Worm (Caenorhabditis elegans): ENCODE measurements around the gene T15B7.15.

T15B7.15 gene

ce11 chrV:6838599-6838998 is at the start of gene T15B7.15:
TSS of gene T15B7.15 (minus strand) at chrV:6838665.
- no peak for TF ChIP-seq flt-1 (GFP tag; IDR thresholded peaks at IDR 0.05)
- no peak for TF ChIP-seq ref-1 (GFP tag; conservative IDR thresholded peaks at IDR 0.05)
- TF ChIP-seq tab-1 (GFP tag; IDR thresholded peaks at IDR 0.05) = no peak
- TF ChIP-seq ztf-29 (GFP tag; IDR thresholded peaks at IDR 0.05) = no peak
- TF ChIP-seq ztf-23 (GFP tag; IDR thresholded peaks at IDR 0.05) = no peak

DNA sequence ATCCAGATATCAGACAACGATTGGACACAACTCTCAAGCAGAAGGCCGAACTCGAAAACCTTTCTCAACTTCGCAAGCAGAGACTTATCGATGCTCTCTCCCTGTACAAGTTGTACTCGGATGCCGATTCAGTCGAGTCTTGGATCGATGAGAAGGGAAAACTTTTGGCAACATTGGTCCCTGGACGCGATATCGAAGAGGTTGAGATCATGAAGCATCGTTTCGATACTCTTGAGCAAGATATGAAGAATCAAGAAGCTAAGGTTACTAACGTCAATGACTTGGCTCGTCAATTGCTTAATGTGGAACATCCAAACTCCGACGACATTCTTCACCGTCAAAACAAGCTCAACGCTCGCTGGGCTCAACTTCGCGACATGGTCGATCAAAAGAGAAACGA is 46.6 kb upstream of the T15B7.15 start:
- TF ChIP-seq tab-1 (GFP tag; IDR thresholded peaks at IDR 0.05) = no peak
- no peak for TF ChIP-seq ref-1 (GFP tag; conservative IDR thresholded peaks at IDR 0.05)
- TF ChIP-seq ztf-23 (GFP tag; IDR thresholded peaks at IDR 0.05) = no peak
- no peak for TF ChIP-seq ztf-29 (GFP tag; IDR thresholded peaks at IDR 0.05)

DNA sequence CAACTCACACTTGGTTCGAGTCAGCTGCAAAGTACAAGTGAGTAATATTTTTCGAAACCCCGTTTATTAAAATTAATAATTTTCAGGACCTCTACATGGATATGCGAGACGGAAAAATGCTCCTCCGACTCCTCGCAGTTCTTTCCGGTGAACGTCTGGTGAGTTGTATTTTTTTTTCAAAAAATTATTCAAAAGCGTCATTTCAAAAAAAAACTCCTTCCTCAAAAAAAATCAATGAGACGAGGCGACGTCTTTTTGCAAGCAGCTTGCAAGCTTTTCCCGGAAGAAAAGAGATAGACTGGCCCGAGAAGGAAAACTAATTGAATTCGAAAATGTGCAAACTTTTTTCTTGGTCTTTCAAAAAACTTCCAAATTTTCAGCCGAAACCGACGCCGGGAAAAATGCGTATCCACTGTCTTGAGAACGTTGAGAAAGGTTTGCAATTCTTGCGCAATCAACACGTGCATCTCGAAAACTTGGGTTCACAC is 44.0 kb upstream of the T15B7.15 start:
- TF ChIP-seq med-1 (GFP tag; optimal IDR thresholded peaks at IDR 0.05; ENCODE audit: insufficient read depth) (no peak), klf-2 (GFP tag; conservative IDR thresholded peaks at IDR 0.05) (no peak), ztf-23 (GFP tag; IDR thresholded peaks at IDR 0.05) (no peak), ztf-29 (GFP tag; IDR thresholded peaks at IDR 0.05) (no peak), tab-1 (GFP tag; IDR thresholded peaks at IDR 0.05) (no peak), cog-1 (tag; optimal IDR thresholded peaks at IDR 0.05) (no peak), flt-1 (GFP tag; IDR thresholded peaks at IDR 0.05) (no peak), T22C8.4 (GFP tag; IDR thresholded peaks at IDR 0.05) (no peak), ref-1 (GFP tag; conservative IDR thresholded peaks at IDR 0.05) (no peak)

- no peak for TF ChIP-seq tab-1 (GFP tag; IDR thresholded peaks at IDR 0.05)
- TF ChIP-seq klf-2 (GFP tag; conservative IDR thresholded peaks at IDR 0.05) = no peak
- no peak for TF ChIP-seq T22C8.4 (GFP tag; IDR thresholded peaks at IDR 0.05)
- TF ChIP-seq ref-1 (GFP tag; conservative IDR thresholded peaks at IDR 0.05) = no peak
- TF ChIP-seq cog-1 (tag; optimal IDR thresholded peaks at IDR 0.05) = no peak
- TF ChIP-seq med-1 (GFP tag; optimal IDR thresholded peaks at IDR 0.05; ENCODE audit: insufficient read depth) = no peak
- TF ChIP-seq ztf-23 (GFP tag; IDR thresholded peaks at IDR 0.05) = no peak
- no peak for TF ChIP-seq flt-1 (GFP tag; IDR thresholded peaks at IDR 0.05)
- no peak for TF ChIP-seq ztf-29 (GFP tag; IDR thresholded peaks at IDR 0.05)
Measured at ce11 chrV:6881735-6882134, 43.3 kb upstream of the T15B7.15 start.

DNA sequence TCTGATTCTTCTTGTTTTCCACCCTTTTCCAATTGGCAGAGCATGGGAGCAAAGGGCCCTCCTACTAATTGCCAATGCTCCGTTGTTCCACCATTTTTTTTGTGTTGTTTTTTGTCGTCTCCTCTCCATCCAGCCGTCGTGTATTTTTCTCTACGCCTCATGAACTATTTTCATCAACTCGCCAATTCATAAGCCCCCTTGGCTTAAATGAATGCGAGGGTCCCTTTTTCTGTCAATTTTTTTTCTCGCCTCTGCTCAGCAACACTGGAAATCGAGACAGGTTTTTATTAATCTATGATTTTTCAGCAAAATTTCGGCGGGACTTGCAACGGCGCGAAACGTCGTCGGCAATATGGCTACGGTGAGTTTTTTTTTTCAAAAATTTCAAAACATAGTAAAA is 42.6 kb upstream of the T15B7.15 start, which contains the start of gene unc-70:
Gene unc-70 (plus strand): TSS at position 301 of the 400 bp plus-strand sequence.
- TF ChIP-seq ztf-29 (GFP tag; IDR thresholded peaks at IDR 0.05) (no peak), klf-2 (GFP tag; conservative IDR thresholded peaks at IDR 0.05) (no peak), med-1 (GFP tag; optimal IDR thresholded peaks at IDR 0.05; ENCODE audit: insufficient read depth) (no peak), ztf-23 (GFP tag; IDR thresholded peaks at IDR 0.05) (no peak), ref-1 (GFP tag; conservative IDR thresholded peaks at IDR 0.05) (no peak), flt-1 (GFP tag; IDR thresholded peaks at IDR 0.05) (no peak), cog-1 (tag; optimal IDR thresholded peaks at IDR 0.05) (no peak), tab-1 (GFP tag; IDR thresholded peaks at IDR 0.05) (no peak), T22C8.4 (GFP tag; IDR thresholded peaks at IDR 0.05) (no peak)

ce11 chrV:6880623-6881022 is 42.2 kb upstream of the T15B7.15 start:
- TF ChIP-seq cog-1 (tag; optimal IDR thresholded peaks at IDR 0.05) (no peak), flt-1 (GFP tag; IDR thresholded peaks at IDR 0.05) (peak; percentile 60; the same call in 1 of the 2 replicates), klf-2 (GFP tag; conservative IDR thresholded peaks at IDR 0.05) (peak; percentile 41; the same call in 1 of the 2 replicates), tab-1 (GFP tag; IDR thresholded peaks at IDR 0.05) (peak; percentile 71)

ce11 chrV:6879490-6879889 is 41.0 kb upstream of the T15B7.15 start:
- TF ChIP-seq flt-1 (GFP tag; IDR thresholded peaks at IDR 0.05) = peak; percentile 67; the same call in 1 of the 2 replicates
- peak; percentile 93 for TF ChIP-seq T22C8.4 (GFP tag; IDR thresholded peaks at IDR 0.05)
- TF ChIP-seq med-1 (GFP tag; optimal IDR thresholded peaks at IDR 0.05; ENCODE audit: insufficient read depth) = no peak
- peak; percentile 58; the same call in 1 of the 2 replicates for TF ChIP-seq ztf-23 (GFP tag; IDR thresholded peaks at IDR 0.05)
- no peak for TF ChIP-seq klf-2 (GFP tag; conservative IDR thresholded peaks at IDR 0.05)
- TF ChIP-seq cog-1 (tag; optimal IDR thresholded peaks at IDR 0.05) = peak; percentile 69
- TF ChIP-seq tab-1 (GFP tag; IDR thresholded peaks at IDR 0.05) = 0 out of 2 replicates have a peak, but pooled peaks have one; percentile 32

DNA sequence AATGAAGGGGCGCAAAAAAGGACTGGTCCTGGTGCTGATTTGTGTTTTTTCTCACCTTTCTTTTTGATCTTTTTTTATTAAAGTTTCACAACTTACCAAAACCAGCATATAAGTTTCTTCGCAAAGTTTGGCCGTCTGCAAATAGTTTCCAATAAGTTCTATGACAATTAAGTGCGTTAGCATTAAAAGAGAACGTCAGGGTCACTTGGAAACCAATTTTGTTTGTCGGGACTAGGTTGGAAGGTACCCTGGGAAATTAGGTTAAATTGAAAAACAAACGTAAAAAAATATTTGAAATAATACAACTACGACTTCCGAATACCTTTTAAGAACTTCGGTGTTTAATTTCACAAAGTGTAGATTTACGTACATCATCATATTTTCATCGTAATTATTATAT is 40.1 kb upstream of the T15B7.15 start:
- TF ChIP-seq T22C8.4 (GFP tag; IDR thresholded peaks at IDR 0.05) (no peak), ref-1 (GFP tag; conservative IDR thresholded peaks at IDR 0.05) (no peak), ztf-29 (GFP tag; IDR thresholded peaks at IDR 0.05) (no peak), tab-1 (GFP tag; IDR thresholded peaks at IDR 0.05) (no peak), flt-1 (GFP tag; IDR thresholded peaks at IDR 0.05) (no peak), klf-2 (GFP tag; conservative IDR thresholded peaks at IDR 0.05) (no peak), med-1 (GFP tag; optimal IDR thresholded peaks at IDR 0.05; ENCODE audit: insufficient read depth) (no peak), ztf-23 (GFP tag; IDR thresholded peaks at IDR 0.05) (no peak), cog-1 (tag; optimal IDR thresholded peaks at IDR 0.05) (no peak)

- TF ChIP-seq cog-1 (tag; optimal IDR thresholded peaks at IDR 0.05) (no peak), med-1 (GFP tag; optimal IDR thresholded peaks at IDR 0.05; ENCODE audit: insufficient read depth) (no peak), ztf-29 (GFP tag; IDR thresholded peaks at IDR 0.05) (0 out of 2 replicates have a peak, but pooled peaks have one; percentile 14), klf-2 (GFP tag; conservative IDR thresholded peaks at IDR 0.05) (no peak)
Measured at ce11 chrV:6876763-6877515, 38.5 kb upstream of the T15B7.15 start.

DNA sequence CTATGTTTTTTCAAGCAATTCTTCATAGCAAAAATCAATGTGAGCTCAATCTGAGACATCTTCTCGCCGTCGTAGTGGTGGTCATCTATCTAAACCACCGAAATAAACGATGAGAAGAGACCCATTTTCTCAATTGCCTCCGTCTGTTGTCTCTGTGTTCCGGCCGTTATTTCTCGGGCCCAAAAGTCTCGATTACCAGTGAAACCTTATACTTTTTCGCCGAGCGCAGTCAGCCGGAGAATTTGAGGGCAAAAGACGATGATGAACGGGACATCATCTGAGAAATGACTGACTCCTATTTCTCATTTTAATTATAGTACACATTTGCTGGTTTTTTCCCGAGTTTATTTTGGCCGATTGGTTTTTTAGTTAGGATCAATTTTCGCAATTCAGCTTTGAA is 37.3 kb upstream of the T15B7.15 start:
- TF ChIP-seq cog-1 (tag; optimal IDR thresholded peaks at IDR 0.05) (no peak), med-1 (GFP tag; optimal IDR thresholded peaks at IDR 0.05; ENCODE audit: insufficient read depth) (no peak), ztf-29 (GFP tag; IDR thresholded peaks at IDR 0.05) (no peak), flt-1 (GFP tag; IDR thresholded peaks at IDR 0.05) (no peak), klf-2 (GFP tag; conservative IDR thresholded peaks at IDR 0.05) (no peak), ref-1 (GFP tag; conservative IDR thresholded peaks at IDR 0.05) (no peak), T22C8.4 (GFP tag; IDR thresholded peaks at IDR 0.05) (no peak)
